Worm (Caenorhabditis elegans) whole organism, young adult: Measurements from ENCODE around the gene T21E8.4.

Source experiments
- B0019.2 ChIP-seq: fragments of 200-800 bp; sonication (Bioruptor generic); conservative IDR thresholded peaks from 2 replicates; pipeline ENCODE4 v1.3.6; 2022; ENCODE audit warnings: missing genetic modification reagents, missing genetic modification characterization, missing compliant biosample characterization
- B0336.3 ChIP-seq: fragments of 200-800 bp; sonication (Bioruptor generic); IDR thresholded peaks from 2 replicates; pipeline ENCODE4 v1.3.6; 2022; ENCODE audit warnings: missing genetic modification characterization, missing compliant biosample characterization
- F10E7.11 ChIP-seq: sonication (generic microtip); optimal IDR thresholded peaks from 2 replicates; lab custom pipeline; 2017; ENCODE audit warnings: mild to moderate bottlenecking, missing genetic modification characterization, moderate library complexity, missing compliant biosample characterization
- F22D6.2 ChIP-seq: sonication (generic microtip); optimal IDR thresholded peaks from 2 replicates; lab custom pipeline; 2016; ENCODE audit warnings: mild to moderate bottlenecking, missing genetic modification characterization, missing compliant biosample characterization
- F23B12.7 ChIP-seq: sonication (generic microtip); optimal IDR thresholded peaks from 2 replicates; lab custom pipeline; 2017; ENCODE audit warnings: missing genetic modification characterization, mild to moderate bottlenecking, missing compliant biosample characterization, antibody characterized with exemption, moderate library complexity; ENCODE audit not compliant: insufficient read depth
- F55B11.4 ChIP-seq: sonication (generic microtip); optimal IDR thresholded peaks from 2 replicates; lab custom pipeline; 2016; ENCODE audit warnings: missing compliant biosample characterization, missing genetic modification characterization, borderline replicate concordance; ENCODE audit not compliant: insufficient read depth
- Y67H2A.10 ChIP-seq: fragments of 200-800 bp; sonication (Bioruptor generic); conservative IDR thresholded peaks from 2 replicates; pipeline ENCODE4 v1.3.6; 2022; ENCODE audit warnings: missing genetic modification reagents, missing genetic modification characterization, missing compliant biosample characterization
- Y95B8A.8 ChIP-seq: fragments of 200-800 bp; sonication (Bioruptor generic); IDR thresholded peaks from 2 replicates; pipeline ENCODE4 v1.3.6; 2022; ENCODE audit warnings: missing genetic modification reagents, missing genetic modification characterization, missing compliant biosample characterization
- ZK185.1 ChIP-seq: sonication (generic microtip); optimal IDR thresholded peaks from 2 replicates; lab custom pipeline; 2016; ENCODE audit warnings: mild to moderate bottlenecking, missing genetic modification characterization, missing compliant biosample characterization; ENCODE audit not compliant: poor library complexity, severe bottlenecking
- aptf-3 ChIP-seq: fragments of 200-800 bp; sonication (Bioruptor generic); IDR thresholded peaks from 2 replicates; pipeline ENCODE4 v1.3.6; 2022; ENCODE audit warnings: missing genetic modification characterization, missing compliant biosample characterization
- athp-1 ChIP-seq: sonication (generic microtip); optimal IDR thresholded peaks from 2 replicates; lab custom pipeline; 2017; ENCODE audit warnings: mild to moderate bottlenecking, missing genetic modification characterization, missing compliant biosample characterization
- bed-1 ChIP-seq: fragments of 200-800 bp; sonication (Bioruptor generic); IDR thresholded peaks from 2 replicates; pipeline ENCODE4 v1.3.6; 2022; ENCODE audit warnings: missing genetic modification reagents, missing genetic modification characterization, missing compliant biosample characterization
- ccch-3 ChIP-seq: fragments of 200-800 bp; sonication (Bioruptor generic); optimal IDR thresholded peaks from 2 replicates; lab custom pipeline; 2018; ENCODE audit warnings: mild to moderate bottlenecking, missing genetic modification characterization, missing compliant biosample characterization
- cebp-1 ChIP-seq, 2 experiments: fragments of 200-800 bp in 1 of 2; sonication (Bioruptor generic) in 1 of 2; sonication (generic microtip) in 1 of 2; IDR thresholded peaks in 1 of 2; optimal IDR thresholded peaks in 1 of 2; 2 replicates each; pipeline versions ENCODE4 v1.3.6 to Lab custom; 2017 to 2022; ENCODE audit warnings: missing compliant biosample characterization in 2 of 2, missing genetic modification characterization in 2 of 2, mild to moderate bottlenecking in 1 of 2, missing genetic modification reagents in 1 of 2, moderate library complexity in 1 of 2
- ceh-100 ChIP-seq: fragments of 200-800 bp; sonication (Bioruptor generic); IDR thresholded peaks from 2 replicates; pipeline ENCODE4 v1.3.6; 2022; ENCODE audit warnings: missing genetic modification reagents, missing genetic modification characterization, missing compliant biosample characterization
- dox-1 ChIP-seq: fragments of 200-800 bp; sonication (Bioruptor generic); IDR thresholded peaks from 2 replicates; pipeline ENCODE4 v1.3.6; 2022; ENCODE audit warnings: missing genetic modification reagents, missing genetic modification characterization, missing compliant biosample characterization
- egl-18 ChIP-seq: fragments of 200-800 bp; sonication (Bioruptor generic); IDR thresholded peaks from 2 replicates; pipeline ENCODE4 v1.3.6; 2022; ENCODE audit warnings: missing genetic modification reagents, missing genetic modification characterization, missing compliant biosample characterization
- egrh-3 ChIP-seq: fragments of 200-800 bp; sonication (Bioruptor generic); IDR thresholded peaks from 2 replicates; pipeline ENCODE4 v1.3.6; 2022; ENCODE audit warnings: missing genetic modification reagents, missing genetic modification characterization, missing compliant biosample characterization
- gei-17 ChIP-seq: fragments of 200-800 bp; sonication (Bioruptor generic); optimal IDR thresholded peaks from 2 replicates; lab custom pipeline; 2018; ENCODE audit warnings: mild to moderate bottlenecking, missing genetic modification characterization, missing compliant biosample characterization
- hlh-12 ChIP-seq: sonication (generic microtip); optimal IDR thresholded peaks from 2 replicates; lab custom pipeline; 2016; ENCODE audit warnings: missing genetic modification characterization, missing compliant biosample characterization
- hrde-1 ChIP-seq: sonication (generic microtip); optimal IDR thresholded peaks from 2 replicates; lab custom pipeline; 2016; ENCODE audit warnings: missing genetic modification characterization, mild to moderate bottlenecking, missing compliant biosample characterization, moderate library complexity, missing genotype, missing genetic modification reagents, borderline replicate concordance
- hsf-1 ChIP-seq: fragments of 200-800 bp; sonication (Bioruptor generic); IDR thresholded peaks from 2 replicates; pipeline ENCODE4 v1.3.6; 2022; ENCODE audit warnings: missing genetic modification reagents, missing genetic modification characterization, missing compliant biosample characterization
- lag-1 ChIP-seq: fragments of 200-800 bp; sonication (Bioruptor generic); IDR thresholded peaks from 2 replicates; pipeline ENCODE4 v1.3.6; 2022; ENCODE audit warnings: missing genetic modification reagents, missing genetic modification characterization, missing compliant biosample characterization
- lin-26 ChIP-seq: fragments of 200-800 bp; sonication (Bioruptor generic); IDR thresholded peaks from 2 replicates; pipeline ENCODE4 v1.3.6; 2022; ENCODE audit warnings: missing genetic modification reagents, missing genetic modification characterization, missing compliant biosample characterization
- lin-40 ChIP-seq: sonication (generic microtip); optimal IDR thresholded peaks from 2 replicates; lab custom pipeline; 2016; ENCODE audit warnings: missing genetic modification characterization, mild to moderate bottlenecking, missing compliant biosample characterization, missing genotype, missing genetic modification reagents
- lsl-1 ChIP-seq: fragments of 200-800 bp; sonication (Bioruptor generic); optimal IDR thresholded peaks from 2 replicates; lab custom pipeline; 2018; ENCODE audit warnings: mild to moderate bottlenecking, missing genetic modification characterization, moderate library complexity, missing compliant biosample characterization
- madf-10 ChIP-seq: sonication (generic microtip); optimal IDR thresholded peaks from 2 replicates; lab custom pipeline; 2016; ENCODE audit warnings: mild to moderate bottlenecking, missing genetic modification characterization, missing compliant biosample characterization
- madf-8 ChIP-seq: fragments of 200-800 bp; sonication (Bioruptor generic); conservative IDR thresholded peaks from 2 replicates; pipeline ENCODE4 v1.3.6; 2022; ENCODE audit warnings: missing genetic modification reagents, missing genetic modification characterization, missing compliant biosample characterization
- mcd-1 ChIP-seq: fragments of 200-800 bp; sonication (Bioruptor generic); IDR thresholded peaks from 2 replicates; pipeline ENCODE4 v1.3.6; 2022; ENCODE audit warnings: missing genetic modification reagents, missing genetic modification characterization, missing compliant biosample characterization
- mel-28 ChIP-seq: sonication (generic microtip); optimal IDR thresholded peaks from 2 replicates; lab custom pipeline; 2016; ENCODE audit warnings: borderline replicate concordance, mild to moderate bottlenecking, missing genetic modification characterization, missing compliant biosample characterization
- nfya-1 ChIP-seq: sonication (generic microtip); optimal IDR thresholded peaks from 2 replicates; lab custom pipeline; 2017; ENCODE audit warnings: antibody characterized with exemption, missing compliant biosample characterization, missing genetic modification characterization, borderline replicate concordance; ENCODE audit not compliant: insufficient read depth
- nfyb-1 ChIP-seq: fragments of 200-800 bp; sonication (Bioruptor generic); IDR thresholded peaks from 2 replicates; pipeline ENCODE4 v1.3.6; 2022; ENCODE audit warnings: missing genetic modification reagents, missing genetic modification characterization, missing compliant biosample characterization
- nhr-27 ChIP-seq: fragments of 200-800 bp; sonication (Bioruptor generic); optimal IDR thresholded peaks from 2 replicates; lab custom pipeline; 2018; ENCODE audit warnings: mild to moderate bottlenecking, missing genetic modification characterization, moderate library complexity, missing compliant biosample characterization
- rcor-1 ChIP-seq: fragments of 200-800 bp; sonication (Bioruptor generic); IDR thresholded peaks from 2 replicates; pipeline ENCODE4 v1.3.6; 2022; ENCODE audit warnings: missing genetic modification reagents, missing genetic modification characterization, missing compliant biosample characterization
- sea-2 ChIP-seq: fragments of 200-800 bp; sonication (Bioruptor generic); IDR thresholded peaks from 2 replicates; pipeline ENCODE4 v1.3.6; 2022; ENCODE audit warnings: missing genetic modification characterization, missing compliant biosample characterization
- somi-1 ChIP-seq: fragments of 200-800 bp; sonication (Bioruptor generic); optimal IDR thresholded peaks from 2 replicates; lab custom pipeline; 2018; ENCODE audit warnings: mild to moderate bottlenecking, missing genetic modification characterization, missing compliant biosample characterization
- unc-130 ChIP-seq: sonication (generic microtip); optimal IDR thresholded peaks from 2 replicates; lab custom pipeline; 2016; ENCODE audit warnings: missing genetic modification reagents, missing genetic modification characterization, missing compliant biosample characterization
- unc-62 ChIP-seq: fragments of 150-350 bp; optimal IDR thresholded peaks from 2 replicates; lab custom pipeline; 2014; ENCODE audit warnings: missing biosample characterization, missing genetic modification reagents, missing genetic modification characterization
- zim-3 ChIP-seq: sonication (generic microtip); optimal IDR thresholded peaks from 2 replicates; lab custom pipeline; 2017; ENCODE audit warnings: mild to moderate bottlenecking, missing genetic modification characterization, moderate library complexity, missing compliant biosample characterization
- ztf-22 ChIP-seq: fragments of 200-800 bp; sonication (Bioruptor generic); optimal IDR thresholded peaks from 2 replicates; lab custom pipeline; 2018; ENCODE audit warnings: mild to moderate bottlenecking, missing genetic modification characterization, moderate library complexity, missing compliant biosample characterization
- ztf-25 ChIP-seq: fragments of 200-800 bp; sonication (Bioruptor generic); IDR thresholded peaks from 2 replicates; pipeline ENCODE4 v1.3.6; 2022; ENCODE audit warnings: missing genetic modification reagents, missing genetic modification characterization, missing compliant biosample characterization

Gene T21E8.4

ce11 chrX:10880509-10880908 lies at the start of gene T21E8.4:
TSS of gene T21E8.4 (plus strand) at chrX:10880809.
- TF ChIP-seq lsl-1 (GFP tag; lab: Kevin White, UChicago) (no peak), ZK185.1 (no peak), bed-1 (GFP tag; lab: Robert Waterston, UW) (no peak), ztf-22 (no peak), F55B11.4 (no peak), nhr-27 (tag; lab: Kevin White, UChicago) (no peak), sea-2 (GFP tag; lab: Robert Waterston, UW) (no peak), F22D6.2 (tag; lab: Kevin White, UChicago) (no peak), nfya-1 (no peak), Y67H2A.10 (GFP tag; lab: Robert Waterston, UW) (no peak)
- TF ChIP-seq, all 124 proteins: peak for 0

ce11 chrX:10834568-10834967 lies 46.0 kb upstream of the T21E8.4 start:
- TF ChIP-seq dox-1 (GFP tag; lab: Robert Waterston, UW) (no peak), bed-1 (GFP tag; lab: Robert Waterston, UW) (no peak), unc-62 (no peak), Y95B8A.8 (GFP tag; lab: Robert Waterston, UW) (no peak), sea-2 (GFP tag; lab: Robert Waterston, UW) (no peak), madf-10 (tag; lab: Kevin White, UChicago) (no peak), zim-3 (tag; lab: Kevin White, UChicago) (no peak), lin-26 (GFP tag; lab: Robert Waterston, UW) (no peak), gei-17 (no peak), B0019.2 (GFP tag; lab: Robert Waterston, UW) (no peak), ztf-25 (GFP tag; lab: Robert Waterston, UW) (no peak), F55B11.4 (no peak), athp-1 (tag; lab: Kevin White, UChicago) (no peak), madf-8 (no peak), mel-28 (no peak), hrde-1 (tag; lab: Kevin White, UChicago) (no peak)

ce11 chrX:10837609-10838008 lies 43.0 kb upstream of the T21E8.4 start:
- TF ChIP-seq hsf-1 (GFP tag; lab: Robert Waterston, UW) (no peak), somi-1 (GFP tag; lab: Kevin White, UChicago) (no peak), F23B12.7 (tag; lab: Kevin White, UChicago) (no peak), B0336.3 (no peak), F10E7.11 (no peak), mcd-1 (no peak), rcor-1 (GFP tag; lab: Robert Waterston, UW) (no peak), aptf-3 (GFP tag; lab: Robert Waterston, UW) (no peak), dox-1 (GFP tag; lab: Robert Waterston, UW) (no peak), nhr-27 (tag; lab: Kevin White, UChicago) (no peak), cebp-1 (GFP tag; IDR thresholded peaks at IDR 0.05; lab: Robert Waterston, UW) (no peak), cebp-1 (tag; optimal IDR thresholded peaks at IDR 0.05; lab: Kevin White, UChicago) (no peak), ccch-3 (GFP tag; lab: Kevin White, UChicago) (no peak)

ce11 chrX:10838550-10838949 lies 42.1 kb upstream of the T21E8.4 start, which contains the start of gene plc-1:
TSS of gene plc-1 (minus strand) at chrX:10838650.
- TF ChIP-seq nfyb-1 (GFP tag; lab: Robert Waterston, UW) (no peak), aptf-3 (GFP tag; lab: Robert Waterston, UW) (no peak), F23B12.7 (tag; lab: Kevin White, UChicago) (no peak), unc-130 (GFP tag; lab: Kevin White, UChicago) (no peak), lin-40 (no peak), lag-1 (GFP tag; lab: Robert Waterston, UW) (no peak), egl-18 (GFP tag; lab: Robert Waterston, UW) (no peak), nhr-27 (tag; lab: Kevin White, UChicago) (no peak), hlh-12 (no peak), egrh-3 (no peak), ceh-100 (GFP tag; lab: Robert Waterston, UW) (no peak)
